Worm (Caenorhabditis elegans): ENCODE measurements around the gene pxd-1.

DNA sequence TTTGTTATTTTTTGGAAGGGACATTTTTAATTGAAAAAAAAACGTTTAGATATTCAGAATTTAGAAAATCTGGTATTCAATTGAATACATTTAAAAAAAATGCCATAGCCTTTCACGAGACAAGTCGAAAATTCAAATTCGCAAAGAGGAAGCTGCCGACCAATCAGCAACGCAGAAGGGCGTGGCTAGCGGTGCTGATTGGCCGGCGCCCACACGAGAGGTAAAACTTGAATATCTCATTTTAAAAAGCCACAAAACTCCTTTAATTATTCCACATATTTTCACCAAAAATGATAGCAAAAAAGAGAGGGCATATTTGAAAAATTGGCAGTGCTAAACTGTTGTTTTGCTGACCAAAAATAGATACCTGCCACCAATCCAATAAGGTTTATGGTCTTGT is 31.4 kb upstream of the pxd-1 start:
- TF ChIP-seq nhr-28 (tag; optimal IDR thresholded peaks at IDR 0.05) (no peak), blmp-1 (tag; optimal IDR thresholded peaks at IDR 0.05) (no peak), ces-1 (GFP tag; optimal IDR thresholded peaks at IDR 0.05) (no peak), mls-2 (tag; optimal IDR thresholded peaks at IDR 0.05) (no peak), nhr-237 (tag; optimal IDR thresholded peaks at IDR 0.05) (no peak), lsy-2 (tag; optimal IDR thresholded peaks at IDR 0.05) (no peak), unc-62 (GFP tag; optimal IDR thresholded peaks at IDR 0.05) (no peak)
